Worm (Caenorhabditis elegans) whole organism, L3 larva: ENCODE measurements around the gene srg-2.

Experiments
- R02D3.7 ChIP-seq: fragments of 150-350 bp; optimal IDR thresholded peaks from 2 replicates; lab custom pipeline; 2014; ENCODE audit warnings: missing biosample characterization, missing genetic modification characterization
- ama-1 ChIP-seq: fragments of 150-350 bp; optimal IDR thresholded peaks from 2 replicates; lab custom pipeline; 2018
- ceh-28 ChIP-seq: fragments of 150-350 bp; optimal IDR thresholded peaks from 2 replicates; lab custom pipeline; 2014; ENCODE audit warnings: missing biosample characterization, missing genetic modification reagents, missing genetic modification characterization
- ceh-82 ChIP-seq: fragments of 150-350 bp; optimal IDR thresholded peaks from 2 replicates; lab custom pipeline; 2014; ENCODE audit warnings: missing biosample characterization, missing genetic modification characterization
- elt-3 ChIP-seq, 3 experiments: fragments of 150-350 bp in 1 of 3; sonication (generic microtip) in 2 of 3; optimal IDR thresholded peaks; 2 replicates in 2 of 3; 4 replicates in 1 of 3; lab custom pipeline; 2014 to 2017; ENCODE audit warnings: missing biosample characterization in 3 of 3, missing genetic modification characterization in 3 of 3
- lin-15B ChIP-seq: fragments of 150-350 bp; optimal IDR thresholded peaks from 2 replicates; lab custom pipeline; 2014; ENCODE audit warnings: missing biosample characterization, missing genetic modification characterization
- nhr-77 ChIP-seq: fragments of 150-350 bp; optimal IDR thresholded peaks from 2 replicates; lab custom pipeline; 2014; ENCODE audit warnings: missing biosample characterization, missing genetic modification characterization
- skn-1 ChIP-seq: fragments of 150-350 bp; optimal IDR thresholded peaks from 2 replicates; lab custom pipeline; 2014; ENCODE audit warnings: missing biosample characterization, missing genetic modification characterization

DNA sequence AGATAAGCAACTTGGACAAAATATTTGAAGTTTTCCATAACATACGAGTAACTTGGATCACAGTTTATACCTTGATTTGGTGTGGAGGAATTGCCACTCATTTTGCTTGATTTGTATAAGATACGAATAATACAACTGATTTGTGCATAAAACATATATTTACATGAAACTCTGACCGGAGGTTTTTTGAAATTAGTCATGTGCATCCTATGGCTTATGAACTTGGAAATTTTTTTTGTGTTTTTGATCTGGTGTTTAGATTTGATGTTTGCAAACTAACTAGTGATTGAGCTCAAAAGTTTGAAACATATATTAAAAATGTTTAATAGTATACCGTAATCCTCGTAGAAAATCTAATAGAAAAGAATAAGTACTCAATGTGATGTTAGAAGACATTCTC, 5.3 kb downstream of the srg-2 start, which contains the start of gene srg-8:
- TF ChIP-seq nhr-77 (tag; lab: Kevin White, UChicago) (no peak), skn-1 (tag; lab: Kevin White, UChicago) (no peak), lin-15B (tag; lab: Kevin White, UChicago) (no peak), ama-1 (lab: Kevin White, UChicago) (no peak), R02D3.7 (tag; lab: Kevin White, UChicago) (no peak), ceh-28 (no peak), elt-3 (tag; optimal IDR thresholded peaks at IDR 0.05; lab: Kevin White, UChicago) (no peak), ceh-82 (tag; lab: Kevin White, UChicago) (no peak)
